Fruit fly (Drosophila melanogaster) whole organism, embryonic: ENCODE results near the gene CG32026.
A peak's percentile ranks its signal among the peaks of the same experiment; 100 is the strongest.

Experiments
- ATbp ChIP-seq: fragments of 200-800 bp; sonication (Bioruptor generic); optimal IDR thresholded peaks from 2 replicates; lab custom pipeline; 2017; ENCODE audit warnings: missing biosample characterization, mild to moderate bottlenecking, missing genetic modification characterization, missing genetic modification reagents
- CG10543 ChIP-seq: fragments of 200-800 bp; sonication (Bioruptor generic); optimal IDR thresholded peaks from 3 replicates; lab custom pipeline; 2017; ENCODE audit warnings: missing biosample characterization, mild to moderate bottlenecking, missing genetic modification characterization, moderate library complexity
- CG11247 ChIP-seq: fragments of 200-800 bp; sonication (Bioruptor generic); IDR thresholded peaks from 2 replicates; pipeline ENCODE4 v1.3.6; 2022; ENCODE audit warnings: missing biosample characterization, missing genetic modification characterization
- CG11696 ChIP-seq: fragments of 200-800 bp; sonication (Bioruptor generic); IDR thresholded peaks from 2 replicates; pipeline ENCODE4 v1.3.6; 2022; ENCODE audit warnings: missing biosample characterization, missing genetic modification characterization
- CG13287 ChIP-seq: fragments of 200-800 bp; sonication (Bioruptor generic); IDR thresholded peaks from 2 replicates; pipeline ENCODE4 v1.3.6; 2022; ENCODE audit warnings: missing biosample characterization, missing genetic modification characterization; ENCODE audit not compliant: partially characterized antibody
- CG13424 ChIP-seq: fragments of 200-800 bp; sonication (Bioruptor generic); optimal IDR thresholded peaks from 2 replicates; lab custom pipeline; 2019; ENCODE audit warnings: missing biosample characterization, mild to moderate bottlenecking, missing genetic modification characterization, moderate library complexity
- CG13624 ChIP-seq: fragments of 200-800 bp; sonication (Bioruptor generic); optimal IDR thresholded peaks from 2 replicates; lab custom pipeline; 2016; ENCODE audit warnings: missing biosample characterization, missing genetic modification characterization
- CG13775 ChIP-seq: fragments of 200-800 bp; sonication (Bioruptor generic); optimal IDR thresholded peaks from 3 replicates; lab custom pipeline; 2017; ENCODE audit warnings: missing biosample characterization, mild to moderate bottlenecking, missing genetic modification characterization
- CG14667 ChIP-seq: fragments of 200-800 bp; sonication (Bioruptor generic); IDR thresholded peaks from 2 replicates; pipeline ENCODE4 v1.3.6; 2022; ENCODE audit warnings: missing biosample characterization, missing genetic modification characterization
- CG15601 ChIP-seq: fragments of 200-800 bp; sonication (Bioruptor generic); optimal IDR thresholded peaks from 3 replicates; lab custom pipeline; 2019; ENCODE audit warnings: missing biosample characterization, mild to moderate bottlenecking, missing genetic modification characterization, moderate library complexity
- CG1603 ChIP-seq: fragments of 200-800 bp; sonication (Bioruptor generic); optimal IDR thresholded peaks from 2 replicates; lab custom pipeline; 2019; ENCODE audit warnings: missing biosample characterization, mild to moderate bottlenecking, missing genetic modification characterization, moderate library complexity
- CG17568 ChIP-seq: fragments of 200-800 bp; sonication (Bioruptor generic); optimal IDR thresholded peaks from 2 replicates; lab custom pipeline; 2018; ENCODE audit warnings: missing biosample characterization, mild to moderate bottlenecking, missing genetic modification characterization, moderate library complexity
- CG2678 ChIP-seq: fragments of 200-800 bp; sonication (Bioruptor generic); optimal IDR thresholded peaks from 3 replicates; lab custom pipeline; 2019; ENCODE audit warnings: missing biosample characterization, mild to moderate bottlenecking, missing genetic modification characterization, moderate library complexity
- CG2712 ChIP-seq: fragments of 200-800 bp; optimal IDR thresholded peaks from 3 replicates; lab custom pipeline; 2019; ENCODE audit warnings: missing biosample characterization, mild to moderate bottlenecking, missing genetic modification characterization, moderate library complexity
- CG30431 ChIP-seq: fragments of 200-800 bp; sonication (Bioruptor generic); optimal IDR thresholded peaks from 2 replicates; lab custom pipeline; 2017; ENCODE audit warnings: missing biosample characterization, missing genetic modification characterization
- CG32532 ChIP-seq: fragments of 200-800 bp; sonication (Bioruptor generic); IDR thresholded peaks from 2 replicates; pipeline ENCODE4 v1.3.6; 2022; ENCODE audit warnings: missing biosample characterization, missing genetic modification characterization
- CG4360 ChIP-seq: fragments of 200-800 bp; sonication (Bioruptor generic); IDR thresholded peaks from 2 replicates; pipeline ENCODE4 v1.3.6; 2022; ENCODE audit warnings: missing biosample characterization, missing genetic modification characterization
- CG4820 ChIP-seq: fragments of 200-800 bp; sonication (Bioruptor generic); optimal IDR thresholded peaks from 3 replicates; lab custom pipeline; 2016; ENCODE audit warnings: missing biosample characterization, missing genetic modification characterization
- CG8290 ChIP-seq, 3 experiments: fragments of 200-800 bp; sonication (Bioruptor generic); optimal IDR thresholded peaks; 2 replicates each; lab custom pipeline; 2016 to 2019; ENCODE audit warnings: missing biosample characterization in 3 of 3, missing genetic modification characterization in 3 of 3, mild to moderate bottlenecking in 2 of 3, moderate library complexity in 1 of 3
- CG8944 ChIP-seq: fragments of 200-800 bp; sonication (Bioruptor generic); optimal IDR thresholded peaks from 3 replicates; lab custom pipeline; 2016; ENCODE audit warnings: missing biosample characterization, missing genetic modification characterization
- CHES-1-like ChIP-seq: fragments of 200-800 bp; sonication (Bioruptor generic); optimal IDR thresholded peaks from 2 replicates; lab custom pipeline; 2016; ENCODE audit warnings: missing biosample characterization, missing genetic modification characterization
- ERR ChIP-seq: fragments of 200-800 bp; sonication (Bioruptor generic); optimal IDR thresholded peaks from 2 replicates; lab custom pipeline; 2016; ENCODE audit warnings: missing biosample characterization, missing genetic modification characterization
- H15 ChIP-seq: fragments of 200-800 bp; sonication (Bioruptor generic); IDR thresholded peaks from 3 replicates; pipeline ENCODE4 v1.3.6; 2022; ENCODE audit warnings: missing biosample characterization, missing genetic modification characterization
- HLH54F ChIP-seq: fragments of 200-800 bp; sonication (Bioruptor generic); optimal IDR thresholded peaks from 3 replicates; lab custom pipeline; 2016; ENCODE audit warnings: missing biosample characterization, missing genetic modification characterization
- HLHmδ ChIP-seq: fragments of 200-800 bp; sonication (Bioruptor generic); optimal IDR thresholded peaks from 2 replicates; lab custom pipeline; 2018; ENCODE audit warnings: missing biosample characterization, mild to moderate bottlenecking, missing genetic modification characterization, moderate library complexity
- Mad ChIP-seq: fragments of 200-800 bp; sonication (Bioruptor generic); optimal IDR thresholded peaks from 2 replicates; lab custom pipeline; 2016; ENCODE audit warnings: missing biosample characterization, missing genetic modification characterization
- Nf-YB ChIP-seq: fragments of 200-800 bp; sonication (Bioruptor generic); optimal IDR thresholded peaks from 3 replicates; lab custom pipeline; 2019; ENCODE audit warnings: missing biosample characterization, mild to moderate bottlenecking, missing genetic modification characterization, moderate library complexity
- Rfx ChIP-seq: fragments of 200-800 bp; sonication (Bioruptor generic); IDR thresholded peaks from 2 replicates; pipeline ENCODE4 v1.3.6; 2022; ENCODE audit warnings: missing biosample characterization, missing genetic modification characterization
- TFAM ChIP-seq: fragments of 200-800 bp; sonication (Bioruptor generic); optimal IDR thresholded peaks from 2 replicates; lab custom pipeline; 2017; ENCODE audit warnings: missing biosample characterization, missing genetic modification characterization, inconsistent platforms
- corto ChIP-seq: fragments of 200-800 bp; sonication (Bioruptor generic); optimal IDR thresholded peaks from 2 replicates; lab custom pipeline; 2016; ENCODE audit warnings: missing biosample characterization, mild to moderate bottlenecking, missing genetic modification characterization, moderate library complexity
- dpn ChIP-seq, 2 experiments: fragments of 200-800 bp; sonication (Bioruptor generic); optimal IDR thresholded peaks; 3 replicates each; lab custom pipeline; 2016; ENCODE audit warnings: missing biosample characterization in 2 of 2, missing genetic modification characterization in 2 of 2
- en ChIP-seq: fragments of 200-800 bp; sonication (Bioruptor generic); optimal IDR thresholded peaks from 2 replicates; lab custom pipeline; 2016; ENCODE audit warnings: missing biosample characterization, missing genetic modification characterization
- fd3F ChIP-seq: fragments of 200-800 bp; sonication (Bioruptor generic); optimal IDR thresholded peaks from 2 replicates; lab custom pipeline; 2018; ENCODE audit warnings: missing biosample characterization, mild to moderate bottlenecking, missing genetic modification characterization, moderate library complexity
- gem ChIP-seq: fragments of 200-800 bp; sonication (Bioruptor generic); optimal IDR thresholded peaks from 2 replicates; lab custom pipeline; 2019; ENCODE audit warnings: missing biosample characterization, mild to moderate bottlenecking, missing genetic modification characterization, moderate library complexity
- ham ChIP-seq: fragments of 200-800 bp; sonication (Bioruptor generic); IDR thresholded peaks from 2 replicates; pipeline ENCODE4 v1.3.6; 2022; ENCODE audit warnings: missing biosample characterization, missing genetic modification characterization
- her ChIP-seq: fragments of 200-800 bp; sonication (Bioruptor generic); optimal IDR thresholded peaks from 2 replicates; lab custom pipeline; 2016; ENCODE audit warnings: missing biosample characterization, missing genetic modification characterization
- hth ChIP-seq: fragments of >200 bp; optimal IDR thresholded peaks from 2 replicates; lab custom pipeline; 2017; ENCODE audit warnings: inconsistent platforms
- jing ChIP-seq: fragments of 200-800 bp; sonication (Bioruptor generic); optimal IDR thresholded peaks from 2 replicates; lab custom pipeline; 2018; ENCODE audit warnings: missing biosample characterization, mild to moderate bottlenecking, missing genetic modification characterization
- knrl ChIP-seq: fragments of 200-800 bp; sonication (Bioruptor generic); IDR thresholded peaks from 3 replicates; pipeline ENCODE4 v1.3.6; 2022; ENCODE audit warnings: missing biosample characterization, missing genetic modification characterization; ENCODE audit not compliant: partially characterized antibody
- otp ChIP-seq: fragments of 200-800 bp; sonication (Bioruptor generic); IDR thresholded peaks from 3 replicates; pipeline ENCODE4, ENCODE4 v1.3.6; 2022; ENCODE audit warnings: missing biosample characterization, missing genetic modification characterization
- pros ChIP-seq: fragments of 200-800 bp; sonication (Bioruptor generic); optimal IDR thresholded peaks from 3 replicates; lab custom pipeline; 2019; ENCODE audit warnings: missing biosample characterization, mild to moderate bottlenecking, missing genetic modification characterization, moderate library complexity
- row ChIP-seq: fragments of 200-800 bp; sonication (Bioruptor generic); IDR thresholded peaks from 3 replicates; pipeline ENCODE4 v1.3.6; 2022; ENCODE audit warnings: missing biosample characterization, missing genetic modification characterization
- run ChIP-seq: fragments of 200-800 bp; sonication (Bioruptor generic); optimal IDR thresholded peaks from 3 replicates; lab custom pipeline; 2018; ENCODE audit warnings: missing biosample characterization, mild to moderate bottlenecking, missing genetic modification characterization
- slp2 ChIP-seq: fragments of 200-800 bp; sonication (Bioruptor generic); optimal IDR thresholded peaks from 2 replicates; lab custom pipeline; 2016; ENCODE audit warnings: missing biosample characterization, missing genetic modification characterization
- so ChIP-seq: fragments of 200-800 bp; sonication (Bioruptor generic); IDR thresholded peaks from 3 replicates; pipeline ENCODE4 v1.3.6; 2022; ENCODE audit warnings: missing biosample characterization, missing genetic modification characterization
- sug ChIP-seq: fragments of 200-800 bp; optimal IDR thresholded peaks from 2 replicates; lab custom pipeline; 2019; ENCODE audit warnings: missing biosample characterization, mild to moderate bottlenecking, missing genetic modification characterization, moderate library complexity
- tx ChIP-seq: fragments of 200-800 bp; sonication (Bioruptor generic); optimal IDR thresholded peaks from 2 replicates; lab custom pipeline; 2016; ENCODE audit warnings: missing biosample characterization, missing genetic modification characterization
- vvl ChIP-seq: fragments of 200-800 bp; sonication (Bioruptor generic); IDR thresholded peaks from 2 replicates; pipeline ENCODE4 v1.3.6; 2022; ENCODE audit warnings: missing biosample characterization, missing genetic modification characterization
- zen ChIP-seq: fragments of 200-800 bp; sonication (Bioruptor generic); optimal IDR thresholded peaks from 3 replicates; lab custom pipeline; 2018; ENCODE audit warnings: missing biosample characterization, mild to moderate bottlenecking, missing genetic modification characterization, moderate library complexity
- zf30C ChIP-seq: fragments of 200-800 bp; sonication (Bioruptor generic); optimal IDR thresholded peaks from 3 replicates; lab custom pipeline; 2018; ENCODE audit warnings: missing biosample characterization, mild to moderate bottlenecking, missing genetic modification characterization

The CG32026 gene

dm6 chr3L:8865185-8865584 lies 28.9 kb downstream of the CG32026 start (continued):
- no peak for TF ChIP-seq sug
- no peak for TF ChIP-seq knrl
- TF ChIP-seq pros, result peak; percentile 0
- TF ChIP-seq CG13287 (GFP tag; lab: Robert Waterston, UW), result no peak
- TF ChIP-seq vvl (GFP tag; lab: Robert Waterston, UW), result no peak; the same call in 1 of the 2 replicates
- TF ChIP-seq ham (GFP tag; lab: Robert Waterston, UW), result no peak
- peak; percentile 1 for TF ChIP-seq CG13424 (tag; lab: Kevin White, UChicago)
- TF ChIP-seq ATbp, result no peak
- TF ChIP-seq gem (tag; lab: Kevin White, UChicago), result peak; percentile 34
- TF ChIP-seq Rfx (GFP tag; lab: Robert Waterston, UW), result peak; percentile 62
- TF ChIP-seq row (GFP tag; lab: Robert Waterston, UW), result peak; percentile 64
- peak; percentile 51 for TF ChIP-seq CG1603
- TF ChIP-seq CG14667 (GFP tag; lab: Robert Waterston, UW), result no peak
- TF ChIP-seq slp2 (GFP tag; lab: Kevin White, UChicago), result no peak
- TF ChIP-seq otp (GFP tag; lab: Robert Waterston, UW), result 0 out of 3 replicates have a peak, but pooled peaks have one; percentile 17
- TF ChIP-seq CG8290 (GFP tag; optimal IDR thresholded peaks at IDR 0.05; lab: Kevin White, UChicago), result no peak
- TF ChIP-seq CG8290 (tag; optimal IDR thresholded peaks at IDR 0.05; lab: Kevin White, UChicago), result peak in 1 of 2 experiments; percentile 51
- no peak for TF ChIP-seq her (GFP tag; lab: Kevin White, UChicago)
- TF ChIP-seq CG4820 (GFP tag; lab: Kevin White, UChicago), result no peak
- no peak for TF ChIP-seq TFAM (GFP tag; lab: Kevin White, UChicago)
- no peak for TF ChIP-seq CG4360 (GFP tag; lab: Robert Waterston, UW)
- TF ChIP-seq fd3F (GFP tag; lab: Kevin White, UChicago), result no peak

dm6 chr3L:8869326-8869725 lies 33.1 kb downstream of the CG32026 start:
- TF ChIP-seq H15 (no peak), CG11696 (GFP tag; lab: Robert Waterston, UW) (0 out of 2 replicates have a peak, but pooled peaks have one; percentile 8)
- TF ChIP-seq, all 482 proteins: peak for 1

dm6 chr3L:8870547-8870946 lies 34.3 kb downstream of the CG32026 start:
- TF ChIP-seq en (no peak), so (0 out of 3 replicates have a peak, but pooled peaks have one; percentile 10), CG17568 (no peak), CG13624 (GFP tag; lab: Kevin White, UChicago) (no peak), CG32532 (GFP tag; lab: Robert Waterston, UW) (no peak), dpn (GFP tag; optimal IDR thresholded peaks at IDR 0.05; lab: Kevin White, UChicago) (no peak), Nf-YB (no peak), Mad (no peak), CG10543 (GFP tag; lab: Kevin White, UChicago) (no peak), tx (no peak), CG2712 (peak; percentile 26), ERR (no peak), CHES-1-like (GFP tag; lab: Kevin White, UChicago) (no peak), hth (lab: Kevin White, UChicago) (no peak), CG30431 (GFP tag; lab: Kevin White, UChicago) (no peak), zf30C (no peak), CG11247 (GFP tag; lab: Robert Waterston, UW) (no peak), jing (no peak), zen (tag; lab: Kevin White, UChicago) (no peak), run (no peak), HLHmδ (no peak), HLH54F (GFP tag; lab: Kevin White, UChicago) (no peak), CG15601 (tag; lab: Kevin White, UChicago) (no peak), CG2678 (tag; lab: Kevin White, UChicago) (peak; percentile 6), corto (GFP tag; lab: Kevin White, UChicago) (no peak), CG8944 (GFP tag; lab: Kevin White, UChicago) (no peak), CG13775 (GFP tag; lab: Kevin White, UChicago) (no peak)
